Fruit fly (Drosophila melanogaster) whole organism, pupa: ENCODE measurements around the gene sty.

Experiments used
- CG12605 ChIP-seq: fragments of 200-800 bp; sonication (Bioruptor generic); IDR thresholded peaks from 2 replicates; pipeline ENCODE4 v1.3.6; 2022; ENCODE audit warnings: missing biosample characterization, missing genetic modification characterization
- CG14655 ChIP-seq: fragments of 200-800 bp; sonication (Bioruptor generic); optimal IDR thresholded peaks from 3 replicates; lab custom pipeline; 2017; ENCODE audit warnings: mild to moderate bottlenecking, missing biosample characterization, missing genetic modification reagents, missing genetic modification characterization
- CG15710 ChIP-seq: fragments of 200-800 bp; sonication (Bioruptor generic); optimal IDR thresholded peaks from 2 replicates; lab custom pipeline; 2018; ENCODE audit warnings: missing biosample characterization, mild to moderate bottlenecking, missing genetic modification characterization, moderate library complexity
- CG4496 ChIP-seq: fragments of 200-800 bp; sonication (Bioruptor generic); IDR thresholded peaks from 3 replicates; pipeline ENCODE4 v1.3.6; 2022; ENCODE audit warnings: missing biosample characterization, missing genetic modification characterization
- CG8159 ChIP-seq: fragments of 200-800 bp; sonication (Bioruptor generic); optimal IDR thresholded peaks from 3 replicates; lab custom pipeline; 2018; ENCODE audit warnings: missing biosample characterization, mild to moderate bottlenecking, missing genetic modification characterization, moderate library complexity
- D1 ChIP-seq: fragments of 200-800 bp; sonication (Bioruptor generic); optimal IDR thresholded peaks from 2 replicates; lab custom pipeline; 2018; ENCODE audit warnings: missing biosample characterization, mild to moderate bottlenecking, missing genetic modification characterization, moderate library complexity
- EcR ChIP-seq: fragments of 200-800 bp; sonication (Bioruptor generic); optimal IDR thresholded peaks from 3 replicates; lab custom pipeline; 2019; ENCODE audit warnings: missing biosample characterization, missing genetic modification characterization, mild to moderate bottlenecking, moderate library complexity, missing genetic modification reagents
- Pif1A ChIP-seq: fragments of 200-800 bp; sonication (Bioruptor generic); optimal IDR thresholded peaks from 3 replicates; lab custom pipeline; 2016; ENCODE audit warnings: missing biosample characterization, missing genetic modification characterization
- Pif1B ChIP-seq: fragments of 200-800 bp; sonication (Bioruptor generic); optimal IDR thresholded peaks from 3 replicates; lab custom pipeline; 2016; ENCODE audit warnings: missing biosample characterization, missing genetic modification characterization
- Snoo ChIP-seq: fragments of 200-800 bp; sonication (Bioruptor generic); optimal IDR thresholded peaks from 3 replicates; lab custom pipeline; 2017; ENCODE audit warnings: missing biosample characterization, mild to moderate bottlenecking, missing genetic modification characterization, inconsistent platforms
- fd96Ca ChIP-seq: fragments of 200-800 bp; sonication (Bioruptor generic); IDR thresholded peaks from 3 replicates; pipeline ENCODE4 v1.3.6; 2022; ENCODE audit warnings: missing biosample characterization, missing genetic modification characterization
- gl ChIP-seq: fragments of 200-800 bp; sonication (Bioruptor generic); optimal IDR thresholded peaks from 2 replicates; lab custom pipeline; 2018; ENCODE audit warnings: missing biosample characterization, mild to moderate bottlenecking, missing genetic modification characterization
- rn ChIP-seq: fragments of 200-800 bp; sonication (Bioruptor generic); IDR thresholded peaks from 2 replicates; pipeline ENCODE4 v1.3.6; 2022; ENCODE audit warnings: missing biosample characterization, missing genetic modification characterization

DNA sequence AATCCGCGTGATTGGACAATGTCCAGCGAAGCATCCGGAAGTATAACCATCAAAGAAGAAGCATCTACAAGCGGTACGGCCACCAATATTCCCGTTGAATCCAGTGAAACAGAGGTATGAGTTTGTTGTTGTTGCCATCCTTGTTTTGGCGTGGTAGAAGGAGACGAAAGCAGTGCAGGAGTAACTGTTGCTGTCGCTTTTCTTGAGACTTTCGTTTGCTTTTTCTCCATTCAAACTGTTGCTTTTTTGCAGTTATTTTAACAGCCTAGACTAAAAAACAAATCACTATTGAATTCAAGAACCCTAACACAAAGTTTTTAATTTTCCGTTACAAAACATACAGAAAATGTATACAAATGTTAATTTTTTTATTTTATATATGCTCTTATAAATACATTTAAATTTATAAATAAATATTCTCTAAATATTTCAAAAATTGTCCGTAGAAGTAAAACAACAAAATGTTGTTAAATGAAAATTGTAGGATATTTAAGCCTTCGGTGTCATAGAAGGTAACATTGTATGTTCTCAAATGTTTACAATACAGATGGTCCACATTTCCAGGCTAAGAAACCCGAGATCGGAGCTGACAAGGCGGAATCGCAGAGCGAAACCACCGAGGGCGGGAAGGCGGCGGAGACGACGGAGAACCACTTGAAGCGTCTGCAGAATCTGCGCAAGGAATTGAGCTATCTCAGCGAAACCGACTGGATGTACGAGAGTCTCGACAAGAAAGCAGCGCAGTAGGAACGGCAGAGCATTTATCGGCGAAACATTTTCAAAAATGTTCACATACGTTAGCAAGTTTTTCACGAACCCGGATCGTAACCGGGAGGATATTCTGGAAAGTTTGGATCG lies 37.1 kb upstream of the sty start:
- TF ChIP-seq gl (tag; lab: Kevin White, UChicago) (no peak), D1 (no peak), Pif1B (GFP tag; lab: Kevin White, UChicago) (no peak), CG4496 (GFP tag; lab: Robert Waterston, UW) (peak; percentile 50; the same call in 1 of the 3 replicates), CG15710 (tag; lab: Kevin White, UChicago) (no peak), rn (no peak), CG14655 (no peak), Snoo (tag; lab: Kevin White, UChicago) (no peak), EcR (no peak), CG8159 (tag; lab: Kevin White, UChicago) (no peak), fd96Ca (GFP tag; lab: Robert Waterston, UW) (no peak), CG12605 (GFP tag; lab: Robert Waterston, UW) (peak; percentile 39; the same call in 1 of the 2 replicates), Pif1A (GFP tag; lab: Kevin White, UChicago) (no peak)
